Worm (Caenorhabditis elegans): Measurements from ENCODE around the gene F10G2.4.

ce11 chrV:7356684-7357083 is 29.7 kb downstream of the F10G2.4 start, which contains the start of gene C03G6.21:
- TF ChIP-seq F13C5.2 (tag; optimal IDR thresholded peaks at IDR 0.05), result no peak
- no peak for TF ChIP-seq ceh-13 (GFP tag; optimal IDR thresholded peaks at IDR 0.05)
- TF ChIP-seq flt-1 (GFP tag; IDR thresholded peaks at IDR 0.05), result no peak

Data from whole organism, early embryonic.